Worm (Caenorhabditis elegans) whole organism, early embryonic: ENCODE data around the gene Y113G7B.15.

Experiments used
- B0310.2 ChIP-seq: sonication (generic microtip); optimal IDR thresholded peaks from 2 replicates; lab custom pipeline; 2016; ENCODE audit warnings: mild to moderate bottlenecking, missing genetic modification characterization, missing compliant biosample characterization
- F13C5.2 ChIP-seq: sonication (generic microtip); optimal IDR thresholded peaks from 2 replicates; lab custom pipeline; 2017; ENCODE audit warnings: mild to moderate bottlenecking, missing genetic modification characterization, inconsistent platforms, missing compliant biosample characterization
- aly-1 ChIP-seq: sonication (generic microtip); optimal IDR thresholded peaks from 2 replicates; lab custom pipeline; 2016; ENCODE audit warnings: missing genetic modification characterization, missing compliant biosample characterization
- ama-1 ChIP-seq: fragments of 150-350 bp; optimal IDR thresholded peaks from 2 replicates; lab custom pipeline; 2014
- ceh-13 ChIP-seq: fragments of 200-800 bp; sonication (Bioruptor generic); optimal IDR thresholded peaks from 2 replicates; lab custom pipeline; 2018; ENCODE audit warnings: mild to moderate bottlenecking, missing genetic modification characterization, missing compliant biosample characterization
- ceh-36 ChIP-seq: sonication (generic microtip); optimal IDR thresholded peaks from 2 replicates; lab custom pipeline; 2016; ENCODE audit warnings: missing genetic modification characterization, inconsistent platforms, missing compliant biosample characterization
- ets-7 ChIP-seq: sonication (generic microtip); optimal IDR thresholded peaks from 2 replicates; lab custom pipeline; 2016; ENCODE audit warnings: missing genotype, missing genetic modification characterization, missing compliant biosample characterization
- flt-1 ChIP-seq: fragments of 200-800 bp; sonication (Bioruptor generic); IDR thresholded peaks from 2 replicates; pipeline ENCODE4 v1.3.6; 2022; ENCODE audit warnings: missing genetic modification characterization, missing compliant biosample characterization
- hmbx-1 ChIP-seq: sonication (generic microtip); optimal IDR thresholded peaks from 2 replicates; lab custom pipeline; 2016; ENCODE audit warnings: mild to moderate bottlenecking, missing genetic modification characterization, missing compliant biosample characterization
- hmg-4 ChIP-seq: fragments of 200-800 bp; sonication (Bioruptor generic); optimal IDR thresholded peaks from 2 replicates; lab custom pipeline; 2018; ENCODE audit warnings: mild to moderate bottlenecking, missing genetic modification characterization, missing compliant biosample characterization
- hnd-1 ChIP-seq: sonication (generic microtip); optimal IDR thresholded peaks from 2 replicates; lab custom pipeline; 2016; ENCODE audit warnings: missing genetic modification characterization, missing compliant biosample characterization
- pes-1 ChIP-seq: fragments of 200-800 bp; sonication (Bioruptor generic); IDR thresholded peaks from 2 replicates; pipeline ENCODE4 v1.3.6; 2022; ENCODE audit warnings: missing genetic modification reagents, missing genetic modification characterization, missing compliant biosample characterization
- scrt-1 ChIP-seq: fragments of 200-800 bp; sonication (Bioruptor generic); IDR thresholded peaks from 2 replicates; pipeline ENCODE4 v1.3.6; 2022; ENCODE audit warnings: missing genetic modification characterization, missing compliant biosample characterization
- sea-1 ChIP-seq: fragments of 200-800 bp; sonication (Bioruptor generic); conservative IDR thresholded peaks from 2 replicates; pipeline ENCODE4 v1.3.6; 2022; ENCODE audit warnings: missing genetic modification characterization, missing compliant biosample characterization
- tbx-11 ChIP-seq: fragments of 200-800 bp; sonication (Bioruptor generic); IDR thresholded peaks from 2 replicates; pipeline ENCODE4 v1.3.6; 2022; ENCODE audit warnings: missing genetic modification characterization, missing compliant biosample characterization
- tbx-37 ChIP-seq: fragments of 200-800 bp; sonication (Bioruptor generic); conservative IDR thresholded peaks from 2 replicates; pipeline ENCODE4 v1.3.6; 2022; ENCODE audit warnings: missing genetic modification reagents, missing genetic modification characterization, missing compliant biosample characterization
- tra-4 ChIP-seq: sonication (generic microtip); optimal IDR thresholded peaks from 2 replicates; lab custom pipeline; 2017; ENCODE audit warnings: missing genetic modification characterization, missing compliant biosample characterization

The Y113G7B.15 gene

DNA sequence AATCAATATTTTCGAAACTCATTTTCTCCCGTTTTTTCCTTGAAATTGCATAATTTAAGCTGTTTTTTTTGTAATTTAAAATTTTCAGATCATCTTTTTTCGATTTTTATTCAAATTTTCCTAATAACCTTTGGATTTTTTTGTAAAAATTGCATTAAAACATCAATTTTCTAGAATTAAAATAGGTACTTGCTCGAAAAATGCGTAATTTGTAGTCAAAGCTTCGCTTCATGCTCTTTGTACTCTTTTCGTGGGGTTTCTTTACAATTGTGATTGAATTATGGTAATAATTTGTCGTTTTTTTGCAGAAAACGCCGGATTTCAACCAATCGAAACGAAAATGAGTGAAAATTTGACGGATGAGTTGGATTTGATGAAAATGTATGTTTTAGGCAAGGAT lies 34.7 kb downstream of the Y113G7B.15 start, which contains the start of gene fog-2:
TSS of gene fog-2 (plus strand) at position 301 of the 400 bp plus-strand sequence.
- TF ChIP-seq scrt-1 (GFP tag; lab: Robert Waterston, UW) (no peak), ama-1 (lab: Kevin White, UChicago) (no peak)

DNA sequence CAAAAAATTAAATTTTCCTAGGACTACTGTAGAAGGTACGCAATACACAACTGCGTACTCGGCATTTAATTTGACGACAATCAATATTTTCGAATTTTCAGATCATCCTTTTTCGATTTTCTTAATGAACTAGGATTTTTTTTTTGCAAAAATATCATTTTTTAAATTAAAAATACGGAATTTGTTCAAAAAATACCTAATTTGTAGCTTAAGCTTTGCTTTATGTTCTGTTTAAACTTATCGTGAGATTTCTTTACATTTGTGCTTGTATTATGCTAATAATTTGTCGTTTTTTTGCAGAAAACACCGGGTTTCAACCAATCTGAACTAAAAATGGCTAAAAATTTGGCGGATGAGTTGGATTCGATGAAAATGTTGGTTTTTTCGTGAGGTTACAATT lies 37.0 kb downstream of the Y113G7B.15 start, which contains the start of gene ftr-1:
TSS of gene ftr-1 (plus strand) at position 301 of the 400 bp plus-strand sequence.
- TF ChIP-seq ama-1 (lab: Kevin White, UChicago) = no peak
- TF ChIP-seq hnd-1 (tag; lab: Kevin White, UChicago) = no peak
- TF ChIP-seq flt-1 = no peak
- no peak for TF ChIP-seq ets-7 (tag; lab: Kevin White, UChicago)
- no peak for TF ChIP-seq ceh-13 (GFP tag; lab: Kevin White, UChicago)
- TF ChIP-seq sea-1 (GFP tag; lab: Robert Waterston, UW) = no peak
- TF ChIP-seq ceh-36 (tag; lab: Kevin White, UChicago) = no peak
- no peak for TF ChIP-seq tra-4 (tag; lab: Kevin White, UChicago)
- TF ChIP-seq F13C5.2 (tag; lab: Kevin White, UChicago) = no peak
- TF ChIP-seq aly-1 (tag; lab: Kevin White, UChicago) = no peak
- no peak for TF ChIP-seq tbx-11 (GFP tag; lab: Robert Waterston, UW)
- TF ChIP-seq tbx-37 (GFP tag; lab: Robert Waterston, UW) = no peak
- no peak for TF ChIP-seq pes-1 (GFP tag; lab: Robert Waterston, UW)
- no peak for TF ChIP-seq B0310.2
- TF ChIP-seq hmg-4 = no peak
- no peak for TF ChIP-seq scrt-1 (GFP tag; lab: Robert Waterston, UW)

DNA sequence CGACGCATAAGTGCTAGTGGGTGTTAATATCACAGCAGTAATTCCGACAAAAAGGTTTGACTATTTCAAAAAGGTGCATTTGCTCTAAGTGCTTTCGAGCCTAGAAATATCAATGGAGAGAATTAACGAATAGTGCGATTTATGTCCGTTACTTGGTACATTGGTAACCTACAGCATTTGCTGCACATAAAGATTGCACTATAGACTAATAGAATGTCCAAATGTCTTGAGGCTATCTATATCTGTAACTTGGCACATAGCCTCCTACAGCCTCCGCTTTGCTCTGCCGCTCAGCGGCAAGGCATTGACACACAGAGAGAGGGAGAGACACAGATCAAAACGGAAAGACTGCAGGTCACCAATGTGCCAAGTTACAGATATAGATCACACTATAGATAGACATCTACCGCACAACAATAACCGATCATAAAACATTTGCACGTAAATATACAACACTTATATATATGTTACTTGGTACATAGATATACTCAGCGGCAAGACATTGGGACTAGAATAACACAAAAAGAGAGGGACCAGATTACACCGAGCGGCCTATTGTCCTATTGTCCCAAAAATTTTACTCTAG lies 38.1 kb downstream of the Y113G7B.15 start, which contains the start of the genes srh-217 and Y113G7B.28:
TSS of gene srh-217 (minus strand) at position 101 of the 586 bp plus-strand sequence.
TSS of gene Y113G7B.28 (plus strand) at position 536 of the 586 bp plus-strand sequence.
- no peak for TF ChIP-seq ceh-36 (tag; lab: Kevin White, UChicago)
- TF ChIP-seq scrt-1 (GFP tag; lab: Robert Waterston, UW) = no peak
- no peak for TF ChIP-seq hmg-4
- no peak for TF ChIP-seq aly-1 (tag; lab: Kevin White, UChicago)
- no peak for TF ChIP-seq hmbx-1
- no peak for TF ChIP-seq tbx-37 (GFP tag; lab: Robert Waterston, UW)
- no peak for TF ChIP-seq pes-1 (GFP tag; lab: Robert Waterston, UW)
- TF ChIP-seq ets-7 (tag; lab: Kevin White, UChicago) = no peak
- TF ChIP-seq ceh-13 (GFP tag; lab: Kevin White, UChicago) = no peak
- no peak for TF ChIP-seq sea-1 (GFP tag; lab: Robert Waterston, UW)
- no peak for TF ChIP-seq ama-1 (lab: Kevin White, UChicago)
- TF ChIP-seq B0310.2 = no peak
- TF ChIP-seq tbx-11 (GFP tag; lab: Robert Waterston, UW) = no peak
- no peak for TF ChIP-seq flt-1
- no peak for TF ChIP-seq F13C5.2 (tag; lab: Kevin White, UChicago)

DNA sequence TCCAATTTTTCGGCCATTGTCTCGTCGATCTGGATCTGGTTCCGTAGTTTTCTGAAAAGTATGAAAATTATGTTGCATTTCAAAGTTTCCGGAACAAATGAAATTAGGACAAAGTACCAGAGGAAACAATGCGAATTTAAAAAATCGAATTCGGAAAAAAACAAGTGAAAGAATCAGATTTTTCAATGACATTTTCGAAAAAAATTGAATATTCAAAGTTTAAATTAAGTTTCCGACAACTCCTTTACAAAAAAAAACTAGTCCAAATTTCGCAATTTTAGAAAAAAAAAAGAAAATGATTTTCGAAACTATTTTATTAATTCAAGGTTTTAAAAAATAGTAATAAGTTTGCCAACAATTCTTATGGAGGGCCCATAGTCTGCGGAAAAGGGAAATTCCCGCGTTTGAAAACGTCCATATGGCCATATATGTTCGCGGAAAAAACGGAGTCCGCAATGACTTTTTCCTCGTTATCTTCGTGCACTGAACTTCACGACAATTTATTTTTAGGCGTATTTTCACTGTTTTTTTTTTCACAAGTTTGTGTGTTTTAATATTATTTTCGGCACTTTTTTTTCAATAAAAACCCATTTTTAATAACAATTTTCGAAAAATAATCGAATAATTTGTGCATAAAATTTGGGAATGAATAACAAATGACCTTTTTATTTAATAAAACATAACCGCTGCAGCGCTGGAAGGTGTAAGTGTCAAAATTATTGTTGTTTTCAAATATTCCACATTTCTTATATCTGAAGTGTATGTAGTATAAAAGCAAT lies 41.4 kb downstream of the Y113G7B.15 start, which contains the start of the genes fbxa-115 and Y113G7B.27:
TSS of gene fbxa-115 (minus strand) at position 51 of the 779 bp plus-strand sequence.
TSS of gene Y113G7B.27 (plus strand) at position 729 of the 779 bp plus-strand sequence.
- TF ChIP-seq B0310.2 = no peak
- TF ChIP-seq tbx-11 (GFP tag; lab: Robert Waterston, UW) = no peak
- no peak for TF ChIP-seq ets-7 (tag; lab: Kevin White, UChicago)
- no peak for TF ChIP-seq flt-1
- TF ChIP-seq hmg-4 = no peak
- no peak for TF ChIP-seq tbx-37 (GFP tag; lab: Robert Waterston, UW)
- no peak for TF ChIP-seq tra-4 (tag; lab: Kevin White, UChicago)
- TF ChIP-seq hnd-1 (tag; lab: Kevin White, UChicago) = no peak
- TF ChIP-seq ama-1 (lab: Kevin White, UChicago) = no peak
- no peak for TF ChIP-seq F13C5.2 (tag; lab: Kevin White, UChicago)
- TF ChIP-seq pes-1 (GFP tag; lab: Robert Waterston, UW) = no peak
- TF ChIP-seq ceh-13 (GFP tag; lab: Kevin White, UChicago) = no peak
- TF ChIP-seq sea-1 (GFP tag; lab: Robert Waterston, UW) = no peak
- no peak for TF ChIP-seq aly-1 (tag; lab: Kevin White, UChicago)

DNA sequence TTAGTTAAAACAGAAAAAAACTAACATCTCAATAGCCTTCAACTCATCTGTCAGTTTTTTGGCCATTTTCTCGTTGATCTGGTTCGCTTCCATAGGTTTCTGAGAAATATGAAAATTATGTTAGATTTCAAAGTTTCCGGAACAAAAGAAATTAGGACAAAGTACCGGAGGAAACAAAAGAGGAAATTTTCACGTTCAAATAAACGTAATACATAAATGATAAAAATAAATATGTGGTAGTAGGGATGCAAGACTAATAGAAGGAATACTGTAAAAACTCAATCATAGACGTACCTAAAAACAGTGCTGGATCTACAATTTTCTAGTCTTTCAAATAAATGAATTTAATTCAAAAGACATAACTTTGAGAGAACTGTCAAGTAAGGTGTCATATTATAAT lies 44.9 kb downstream of the Y113G7B.15 start, which contains the start of gene fbxa-116:
TSS of gene fbxa-116 (minus strand) at position 101 of the 400 bp plus-strand sequence.
- no peak for TF ChIP-seq ets-7 (tag; lab: Kevin White, UChicago)
- TF ChIP-seq B0310.2 = no peak
- TF ChIP-seq ceh-36 (tag; lab: Kevin White, UChicago) = no peak
- TF ChIP-seq hnd-1 (tag; lab: Kevin White, UChicago) = no peak
- TF ChIP-seq flt-1 = no peak
- no peak for TF ChIP-seq scrt-1 (GFP tag; lab: Robert Waterston, UW)
- no peak for TF ChIP-seq ama-1 (lab: Kevin White, UChicago)
- no peak for TF ChIP-seq hmg-4
- no peak for TF ChIP-seq F13C5.2 (tag; lab: Kevin White, UChicago)
- TF ChIP-seq tbx-11 (GFP tag; lab: Robert Waterston, UW) = no peak
- TF ChIP-seq tbx-37 (GFP tag; lab: Robert Waterston, UW) = no peak
- TF ChIP-seq sea-1 (GFP tag; lab: Robert Waterston, UW) = no peak
- no peak for TF ChIP-seq hmbx-1
- no peak for TF ChIP-seq ceh-13 (GFP tag; lab: Kevin White, UChicago)
- no peak for TF ChIP-seq aly-1 (tag; lab: Kevin White, UChicago)

DNA sequence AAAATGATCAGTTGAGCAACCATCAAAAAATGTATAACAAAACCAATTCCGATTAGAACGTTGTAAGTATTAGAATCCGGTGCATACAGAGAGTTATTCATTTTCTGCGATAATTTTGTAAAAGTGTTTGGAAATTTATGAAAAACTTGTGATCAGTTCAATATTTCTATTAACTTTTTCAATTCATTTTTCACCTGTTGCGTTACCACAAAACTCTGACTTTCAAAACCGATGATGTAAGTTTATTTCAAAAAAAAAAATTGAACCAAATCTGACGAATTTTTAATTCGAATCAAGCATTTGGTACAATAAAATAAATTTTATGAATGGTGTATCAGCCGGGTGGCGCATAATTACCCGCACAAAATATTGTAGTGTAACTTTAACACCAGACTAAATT lies 47.1 kb downstream of the Y113G7B.15 start, which contains the start of gene srz-16:
TSS of gene srz-16 (minus strand) at position 101 of the 400 bp plus-strand sequence.
- TF ChIP-seq B0310.2 (no peak), aly-1 (tag; lab: Kevin White, UChicago) (no peak), hmbx-1 (no peak), F13C5.2 (tag; lab: Kevin White, UChicago) (no peak), ceh-13 (GFP tag; lab: Kevin White, UChicago) (no peak), scrt-1 (GFP tag; lab: Robert Waterston, UW) (no peak), ets-7 (tag; lab: Kevin White, UChicago) (no peak), hmg-4 (no peak), hnd-1 (tag; lab: Kevin White, UChicago) (no peak), ama-1 (lab: Kevin White, UChicago) (no peak), pes-1 (GFP tag; lab: Robert Waterston, UW) (no peak), sea-1 (GFP tag; lab: Robert Waterston, UW) (no peak), tbx-37 (GFP tag; lab: Robert Waterston, UW) (no peak), flt-1 (no peak), tra-4 (tag; lab: Kevin White, UChicago) (no peak), tbx-11 (GFP tag; lab: Robert Waterston, UW) (no peak), ceh-36 (tag; lab: Kevin White, UChicago) (no peak)
